Fruit fly (Drosophila melanogaster): Measurements from ENCODE around the gene Tengl2.

The Tengl2 gene

DNA sequence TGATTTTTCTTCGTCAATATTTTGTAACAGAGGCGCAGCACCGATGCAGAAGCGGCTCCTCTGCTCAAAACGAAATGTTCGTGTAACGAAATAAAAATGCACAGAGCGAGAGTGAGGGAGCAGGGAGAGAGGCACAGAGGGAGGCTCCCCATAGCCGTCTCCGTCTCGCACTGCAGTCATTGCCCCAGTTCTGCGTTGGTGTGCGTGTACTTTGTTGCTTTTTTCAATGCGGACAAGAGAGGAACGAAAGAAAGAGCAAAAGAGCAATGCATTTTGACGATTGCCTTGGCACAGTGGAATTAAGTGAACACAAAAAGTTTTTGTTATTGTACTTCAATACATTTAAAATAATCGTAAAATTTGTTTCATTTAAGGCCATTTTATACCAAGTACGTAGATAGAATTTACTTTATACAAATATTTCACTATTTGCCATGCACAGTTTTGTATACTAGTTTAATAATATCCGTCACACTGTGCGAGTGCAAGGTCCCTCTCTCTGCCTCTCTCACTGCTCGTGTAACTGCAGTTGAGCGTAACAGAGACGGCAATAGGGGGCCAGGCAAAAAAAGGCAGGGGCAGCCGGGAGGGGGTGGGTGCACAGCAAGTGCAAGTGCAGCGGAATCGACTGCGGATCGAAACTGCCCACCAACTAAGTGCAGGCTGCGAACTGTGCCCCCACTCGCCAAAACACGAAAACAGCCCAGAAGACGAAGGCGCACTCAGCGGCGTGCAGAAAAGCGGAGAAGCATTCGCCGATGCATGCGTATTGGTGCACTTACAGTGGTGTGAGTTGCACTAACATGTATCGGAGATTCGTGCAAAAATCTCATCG, 36.9 kb downstream of the Tengl2 start (continued):
- TF ChIP-seq CG34376 (GFP tag; optimal IDR thresholded peaks at IDR 0.05) (no peak), bsh (GFP tag; optimal IDR thresholded peaks at IDR 0.05) (peak; percentile 99 to 100), Lim3 (GFP tag; IDR thresholded peaks at IDR 0.05) (peak; percentile 98), CG14965 (GFP tag; optimal IDR thresholded peaks at IDR 0.05; ENCODE audit: borderline replicate concordance) (peak; percentile 85), exex (tag; optimal IDR thresholded peaks at IDR 0.05) (peak; percentile 59), Lhr (GFP tag; optimal IDR thresholded peaks at IDR 0.05) (peak; percentile 99), gsb-n (tag; optimal IDR thresholded peaks at IDR 0.05) (peak; percentile 100), Ets97D (GFP tag; optimal IDR thresholded peaks at IDR 0.05) (peak; percentile 92), gt (GFP tag; IDR thresholded peaks at IDR 0.05) (peak; percentile 99), aop (GFP tag; IDR thresholded peaks at IDR 0.05) (peak; percentile 98), pfk (GFP tag; optimal IDR thresholded peaks at IDR 0.05) (no peak), Atf-2 (GFP tag; optimal IDR thresholded peaks at IDR 0.05) (peak; percentile 98), Doc3 (GFP tag; IDR thresholded peaks at IDR 0.05; ENCODE audit: partially characterized antibody) (peak; percentile 66), CG10267 (tag; optimal IDR thresholded peaks at IDR 0.05) (peak; percentile 99), sna (GFP tag; IDR thresholded peaks at IDR 0.05; ENCODE audit: partially characterized antibody) (peak; percentile 80), Chrac-16 (GFP tag; optimal IDR thresholded peaks at IDR 0.05) (peak; percentile 99), tup (GFP tag; optimal IDR thresholded peaks at IDR 0.05) (peak; percentile 94), CG2678 (tag; optimal IDR thresholded peaks at IDR 0.05) (peak; percentile 98), CG6272 (GFP tag; IDR thresholded peaks at IDR 0.05) (peak; percentile 98), CG1602 (GFP tag; optimal IDR thresholded peaks at IDR 0.05) (peak; percentile 99), gro (GFP tag; optimal IDR thresholded peaks at IDR 0.05) (peak; percentile 14), CG4707 (GFP tag; optimal IDR thresholded peaks at IDR 0.05) (peak; percentile 98), Gug (GFP tag; IDR thresholded peaks at IDR 0.05) (peak; percentile 96), CG14014 (GFP tag; IDR thresholded peaks at IDR 0.05) (peak; percentile 96), CG11085 (GFP tag; IDR thresholded peaks at IDR 0.05) (peak; percentile 89), CG1603 (tag; optimal IDR thresholded peaks at IDR 0.05) (peak; percentile 99), NC2β (GFP tag; optimal IDR thresholded peaks at IDR 0.05) (peak; percentile 99), CG18599 (GFP tag; optimal IDR thresholded peaks at IDR 0.05) (peak; percentile 95), CG31441 (GFP tag; IDR thresholded peaks at IDR 0.05) (peak; percentile 99), CG17385 (GFP tag; optimal IDR thresholded peaks at IDR 0.05) (peak; percentile 97), dmrt99B (tag; optimal IDR thresholded peaks at IDR 0.05) (peak; percentile 99), chm (GFP tag; IDR thresholded peaks at IDR 0.05) (peak; percentile 99), Mad (GFP tag; optimal IDR thresholded peaks at IDR 0.05) (peak; percentile 98), CrebB (tag; optimal IDR thresholded peaks at IDR 0.05) (peak; percentile 98), dysf (GFP tag; IDR thresholded peaks at IDR 0.05) (peak; percentile 96), pum (GFP tag; optimal IDR thresholded peaks at IDR 0.05) (peak; percentile 99), mirr (GFP tag; optimal IDR thresholded peaks at IDR 0.05) (peak; percentile 8), CG18619 (GFP tag; optimal IDR thresholded peaks at IDR 0.05) (peak; percentile 95), CG8089 (GFP tag; optimal IDR thresholded peaks at IDR 0.05) (peak; percentile 98), Hmr (GFP tag; optimal IDR thresholded peaks at IDR 0.05) (peak; percentile 83), Dp (GFP tag; optimal IDR thresholded peaks at IDR 0.05) (peak; percentile 26), Tbp (GFP tag; optimal IDR thresholded peaks at IDR 0.05) (no peak), pb (GFP tag; optimal IDR thresholded peaks at IDR 0.05) (peak; percentile 94), CG17186 (GFP tag; optimal IDR thresholded peaks at IDR 0.05) (peak; percentile 97), cato (GFP tag; optimal IDR thresholded peaks at IDR 0.05; ENCODE audit: borderline replicate concordance) (peak; percentile 99), CG9727 (GFP tag; optimal IDR thresholded peaks at IDR 0.05) (peak; percentile 100), gcm2 (GFP tag; optimal IDR thresholded peaks at IDR 0.05) (peak; percentile 95), ems (GFP tag; optimal IDR thresholded peaks at IDR 0.05) (peak; percentile 98)
